Worm (Caenorhabditis elegans): Measurements from ENCODE around the gene C35A5.5.

The C35A5.5 gene

ce11 chrV:10462066-10462465 is 43.6 kb upstream of the C35A5.5 start, which contains the start of gene chw-1:
Gene chw-1, plus strand, starts transcription at chrV:10462282.
- peak; percentile 32 for TF ChIP-seq nhr-85 (tag)
- no peak for TF ChIP-seq sptf-1 (tag; optimal IDR thresholded peaks at IDR 0.05)

- TF ChIP-seq hpl-2 (GFP tag; optimal IDR thresholded peaks at IDR 0.05) = no peak
- no peak for TF ChIP-seq nhr-84 (tag; optimal IDR thresholded peaks at IDR 0.05)
- TF ChIP-seq egl-13 (tag; optimal IDR thresholded peaks at IDR 0.05) = no peak
- no peak for TF ChIP-seq lin-14 (GFP tag; optimal IDR thresholded peaks at IDR 0.05)
- TF ChIP-seq blmp-1 (tag; optimal IDR thresholded peaks at IDR 0.05) = no peak
- TF ChIP-seq nhr-19 (GFP tag; conservative IDR thresholded peaks at IDR 0.05) = no peak
- no peak for TF ChIP-seq jun-1 (tag; optimal IDR thresholded peaks at IDR 0.05)
These were observed 42.4 kb upstream of the C35A5.5 start, which contains the start of gene F22E12.3 for ce11 chrV:10463276-10463675. Gene F22E12.3, minus strand, starts transcription at chrV:10463376.

- TF ChIP-seq C16A3.4 (tag; optimal IDR thresholded peaks at IDR 0.05) (no peak), sup-37 (GFP tag; optimal IDR thresholded peaks at IDR 0.05) (no peak), lin-14 (GFP tag; optimal IDR thresholded peaks at IDR 0.05) (no peak), nhr-85 (tag) (peak; percentile 61), dsc-1 (tag; optimal IDR thresholded peaks at IDR 0.05) (peak; percentile 96), fkh-4 (tag; optimal IDR thresholded peaks at IDR 0.05; ENCODE audit: borderline replicate concordance) (peak; percentile 87), lin-13 (GFP tag; optimal IDR thresholded peaks at IDR 0.05) (no peak), snpc-4 (tag; optimal IDR thresholded peaks at IDR 0.05) (no peak)
These were observed 41.5 kb upstream of the C35A5.5 start for ce11 chrV:10464160-10464559.

ce11 chrV:10464746-10465145 is 40.9 kb upstream of the C35A5.5 start:
- TF ChIP-seq fkh-8 (tag; optimal IDR thresholded peaks at IDR 0.05) (peak; percentile 33), nhr-20 (tag; optimal IDR thresholded peaks at IDR 0.05) (no peak), nhr-47 (tag; optimal IDR thresholded peaks at IDR 0.05) (no peak), elt-3 (tag; optimal IDR thresholded peaks at IDR 0.05) (no peak), ztf-4 (tag; optimal IDR thresholded peaks at IDR 0.05) (no peak), unc-130 (tag; optimal IDR thresholded peaks at IDR 0.05) (no peak), alr-1 (tag; optimal IDR thresholded peaks at IDR 0.05; ENCODE audit: borderline replicate concordance) (no peak), ceh-8 (GFP tag; optimal IDR thresholded peaks at IDR 0.05) (no peak), lsy-2 (tag; optimal IDR thresholded peaks at IDR 0.05) (peak in 1 of 2 experiments; percentile 12), mab-9 (GFP tag; IDR thresholded peaks at IDR 0.05) (no peak), snpc-4 (tag; optimal IDR thresholded peaks at IDR 0.05) (no peak), lin-14 (GFP tag; optimal IDR thresholded peaks at IDR 0.05) (peak; percentile 41), nhr-71 (tag; optimal IDR thresholded peaks at IDR 0.05) (no peak), sptf-1 (tag; optimal IDR thresholded peaks at IDR 0.05) (no peak), skn-1 (tag; optimal IDR thresholded peaks at IDR 0.05) (no peak)

ce11 chrV:10465478-10465877 is 40.2 kb upstream of the C35A5.5 start:
- no peak for TF ChIP-seq nhr-19 (GFP tag; conservative IDR thresholded peaks at IDR 0.05)
- no peak for TF ChIP-seq blmp-1 (tag; optimal IDR thresholded peaks at IDR 0.05)
- no peak for TF ChIP-seq nhr-77 (tag; optimal IDR thresholded peaks at IDR 0.05)
- TF ChIP-seq efl-3 (GFP tag; optimal IDR thresholded peaks at IDR 0.05) = no peak
- TF ChIP-seq fkh-8 (tag; optimal IDR thresholded peaks at IDR 0.05) = peak; percentile 80
- no peak for TF ChIP-seq ceh-90 (tag; optimal IDR thresholded peaks at IDR 0.05)
- TF ChIP-seq alr-1 (tag; optimal IDR thresholded peaks at IDR 0.05; ENCODE audit: borderline replicate concordance) = no peak
- peak; percentile 85 for TF ChIP-seq dsc-1 (tag; optimal IDR thresholded peaks at IDR 0.05)
- no peak for TF ChIP-seq nhr-11 (tag; optimal IDR thresholded peaks at IDR 0.05)
- no peak for TF ChIP-seq mep-1 (tag; optimal IDR thresholded peaks at IDR 0.05)
- TF ChIP-seq lin-15B (tag; optimal IDR thresholded peaks at IDR 0.05) = no peak
- TF ChIP-seq nhr-71 (tag; optimal IDR thresholded peaks at IDR 0.05) = peak; percentile 84
- no peak for TF ChIP-seq unc-62 (GFP tag; optimal IDR thresholded peaks at IDR 0.05)
- no peak for TF ChIP-seq ama-1 (optimal IDR thresholded peaks at IDR 0.05)
- no peak for TF ChIP-seq hpl-2 (GFP tag; optimal IDR thresholded peaks at IDR 0.05)
- peak; percentile 90 for TF ChIP-seq ceh-8 (GFP tag; optimal IDR thresholded peaks at IDR 0.05)
- TF ChIP-seq nhr-76 (tag; optimal IDR thresholded peaks at IDR 0.05) = no peak
- no peak for TF ChIP-seq egl-27 (tag; optimal IDR thresholded peaks at IDR 0.05)
- TF ChIP-seq aly-2 (tag; optimal IDR thresholded peaks at IDR 0.05) = no peak
- TF ChIP-seq nhr-47 (tag; optimal IDR thresholded peaks at IDR 0.05) = peak; percentile 73
- TF ChIP-seq unc-30 (tag; optimal IDR thresholded peaks at IDR 0.05) = no peak
- no peak for TF ChIP-seq egl-13 (tag; optimal IDR thresholded peaks at IDR 0.05)
- no peak for TF ChIP-seq lin-39 (tag; optimal IDR thresholded peaks at IDR 0.05)
- no peak for TF ChIP-seq unc-86 (tag; optimal IDR thresholded peaks at IDR 0.05)
- no peak for TF ChIP-seq tbx-2 (tag; optimal IDR thresholded peaks at IDR 0.05)
- no peak for TF ChIP-seq pag-3 (tag; optimal IDR thresholded peaks at IDR 0.05; ENCODE audit: borderline replicate concordance, insufficient read depth)
- TF ChIP-seq irx-1 (tag; optimal IDR thresholded peaks at IDR 0.05) = no peak
- no peak for TF ChIP-seq sox-4 (tag; optimal IDR thresholded peaks at IDR 0.05)

Data from whole organism, L1 larva.